Fruit fly (Drosophila melanogaster) whole organism, embryonic: ENCODE measurements around the gene prd1.

Experiments used
- Adf1 ChIP-seq: fragments of 200-800 bp; sonication (Bioruptor generic); IDR thresholded peaks from 2 replicates; pipeline ENCODE4 v1.3.6; 2022; ENCODE audit warnings: missing biosample characterization, missing genetic modification characterization
- CG10366 ChIP-seq: fragments of 200-800 bp; sonication (Bioruptor generic); IDR thresholded peaks from 2 replicates; pipeline ENCODE4 v1.3.6; 2022; ENCODE audit warnings: missing biosample characterization, missing genetic modification characterization
- CG10654 ChIP-seq: fragments of 200-800 bp; sonication (Bioruptor generic); optimal IDR thresholded peaks from 2 replicates; lab custom pipeline; 2016; ENCODE audit warnings: missing biosample characterization, missing genetic modification characterization
- CG11398 ChIP-seq: fragments of 200-800 bp; sonication (Bioruptor generic); optimal IDR thresholded peaks from 2 replicates; lab custom pipeline; 2016; ENCODE audit warnings: missing biosample characterization, missing genetic modification characterization
- CG11560 ChIP-seq: fragments of 200-800 bp; sonication (Bioruptor generic); IDR thresholded peaks from 3 replicates; pipeline ENCODE4 v1.3.6; 2022; ENCODE audit warnings: missing biosample characterization, missing genetic modification characterization
- CG12236 ChIP-seq: fragments of 200-800 bp; sonication (Bioruptor generic); optimal IDR thresholded peaks from 2 replicates; lab custom pipeline; 2016; ENCODE audit warnings: missing biosample characterization, missing genetic modification characterization
- CG13287 ChIP-seq: fragments of 200-800 bp; sonication (Bioruptor generic); IDR thresholded peaks from 2 replicates; pipeline ENCODE4 v1.3.6; 2022; ENCODE audit warnings: missing biosample characterization, missing genetic modification characterization; ENCODE audit not compliant: partially characterized antibody
- CG15073 ChIP-seq: fragments of 200-800 bp; sonication (Bioruptor generic); optimal IDR thresholded peaks from 2 replicates; lab custom pipeline; 2016; ENCODE audit warnings: missing biosample characterization, missing genetic modification characterization
- CG1602 ChIP-seq: fragments of 200-800 bp; sonication (Bioruptor generic); optimal IDR thresholded peaks from 3 replicates; lab custom pipeline; 2016; ENCODE audit warnings: missing biosample characterization, missing genetic modification characterization
- CG16815 ChIP-seq: fragments of 200-800 bp; sonication (Bioruptor generic); optimal IDR thresholded peaks from 3 replicates; lab custom pipeline; 2017; ENCODE audit warnings: missing biosample characterization, mild to moderate bottlenecking, missing genetic modification characterization
- CG17186 ChIP-seq: fragments of 200-800 bp; sonication (Bioruptor generic); optimal IDR thresholded peaks from 3 replicates; lab custom pipeline; 2017; ENCODE audit warnings: missing biosample characterization, missing genetic modification reagents, missing genetic modification characterization
- CG17359 ChIP-seq: fragments of 200-800 bp; sonication (Bioruptor generic); optimal IDR thresholded peaks from 3 replicates; lab custom pipeline; 2018; ENCODE audit warnings: missing biosample characterization, mild to moderate bottlenecking, missing genetic modification characterization, moderate library complexity
- CG18011 ChIP-seq: fragments of 200-800 bp; sonication (Bioruptor generic); optimal IDR thresholded peaks from 2 replicates; lab custom pipeline; 2017; ENCODE audit warnings: missing biosample characterization, missing genetic modification characterization, mild to moderate bottlenecking, moderate library complexity, missing genotype
- CG18764 ChIP-seq: fragments of 200-800 bp; sonication (Bioruptor generic); optimal IDR thresholded peaks from 3 replicates; lab custom pipeline; 2016; ENCODE audit warnings: missing biosample characterization, missing genetic modification characterization
- CG2889 ChIP-seq: fragments of 200-800 bp; sonication (Bioruptor generic); IDR thresholded peaks from 3 replicates; pipeline ENCODE4 v1.3.6; 2022; ENCODE audit warnings: missing biosample characterization, missing genetic modification characterization
- CG30431 ChIP-seq: fragments of 200-800 bp; sonication (Bioruptor generic); optimal IDR thresholded peaks from 2 replicates; lab custom pipeline; 2017; ENCODE audit warnings: missing biosample characterization, missing genetic modification characterization
- CG31365 ChIP-seq: fragments of 200-800 bp; sonication (Bioruptor generic); optimal IDR thresholded peaks from 2 replicates; lab custom pipeline; 2018; ENCODE audit warnings: missing biosample characterization, mild to moderate bottlenecking, missing genetic modification characterization
- CG4360 ChIP-seq: fragments of 200-800 bp; sonication (Bioruptor generic); IDR thresholded peaks from 2 replicates; pipeline ENCODE4 v1.3.6; 2022; ENCODE audit warnings: missing biosample characterization, missing genetic modification characterization
- CG6272 ChIP-seq: fragments of 200-800 bp; sonication (Bioruptor generic); IDR thresholded peaks from 2 replicates; pipeline ENCODE4 v1.3.6; 2022; ENCODE audit warnings: missing biosample characterization, missing genetic modification characterization
- CG6791 ChIP-seq: fragments of 200-800 bp; sonication (Bioruptor generic); IDR thresholded peaks from 3 replicates; pipeline ENCODE4 v1.3.6; 2022; ENCODE audit warnings: missing biosample characterization, missing genetic modification characterization; ENCODE audit not compliant: partially characterized antibody
- D19A ChIP-seq: fragments of 200-800 bp; optimal IDR thresholded peaks from 3 replicates; lab custom pipeline; 2019; ENCODE audit warnings: missing biosample characterization, mild to moderate bottlenecking, missing genetic modification characterization, moderate library complexity
- Deaf1 ChIP-seq: fragments of 200-800 bp; optimal IDR thresholded peaks from 3 replicates; lab custom pipeline; 2019; ENCODE audit warnings: missing biosample characterization, mild to moderate bottlenecking, missing genetic modification characterization, moderate library complexity
- Dip3 ChIP-seq: fragments of 200-800 bp; sonication (Bioruptor generic); optimal IDR thresholded peaks from 3 replicates; lab custom pipeline; 2016; ENCODE audit warnings: missing biosample characterization, missing genetic modification characterization
- HLH3B ChIP-seq: fragments of 200-800 bp; sonication (Bioruptor generic); IDR thresholded peaks from 2 replicates; pipeline ENCODE4 v1.3.6; 2022; ENCODE audit warnings: missing biosample characterization, missing genetic modification characterization
- Hand ChIP-seq: fragments of 200-800 bp; sonication (Bioruptor generic); optimal IDR thresholded peaks from 2 replicates; lab custom pipeline; 2017; ENCODE audit warnings: mild to moderate bottlenecking, missing biosample characterization, missing genetic modification reagents, missing genetic modification characterization
- Hr51 ChIP-seq, 2 experiments: fragments of 200-800 bp; sonication (Bioruptor generic); optimal IDR thresholded peaks; 2 replicates in 1 of 2; 3 replicates in 1 of 2; lab custom pipeline; 2016 to 2018; ENCODE audit warnings: missing biosample characterization in 2 of 2, missing genetic modification characterization in 2 of 2, mild to moderate bottlenecking in 1 of 2, moderate library complexity in 1 of 2
- Mad ChIP-seq: fragments of 200-800 bp; sonication (Bioruptor generic); optimal IDR thresholded peaks from 2 replicates; lab custom pipeline; 2016; ENCODE audit warnings: missing biosample characterization, missing genetic modification characterization
- Mrtf ChIP-seq: fragments of 200-800 bp; sonication (Bioruptor generic); IDR thresholded peaks from 3 replicates; pipeline ENCODE4 v1.3.6; 2022; ENCODE audit warnings: missing biosample characterization, missing genetic modification characterization
- Nf-YB ChIP-seq: fragments of 200-800 bp; sonication (Bioruptor generic); optimal IDR thresholded peaks from 3 replicates; lab custom pipeline; 2019; ENCODE audit warnings: missing biosample characterization, mild to moderate bottlenecking, missing genetic modification characterization, moderate library complexity
- Opbp ChIP-seq: fragments of 200-800 bp; sonication (Bioruptor generic); IDR thresholded peaks from 3 replicates; pipeline ENCODE4 v1.3.6; 2022; ENCODE audit warnings: missing biosample characterization, missing genetic modification characterization; ENCODE audit not compliant: partially characterized antibody
- Side ChIP-seq: fragments of 200-800 bp; sonication (Bioruptor generic); optimal IDR thresholded peaks from 2 replicates; lab custom pipeline; 2016; ENCODE audit warnings: missing biosample characterization, missing genetic modification characterization
- Sry-β ChIP-seq: fragments of 200-800 bp; sonication (Bioruptor generic); optimal IDR thresholded peaks from 2 replicates; lab custom pipeline; 2018; ENCODE audit warnings: missing biosample characterization, mild to moderate bottlenecking, missing genetic modification characterization, moderate library complexity
- TFAM ChIP-seq: fragments of 200-800 bp; sonication (Bioruptor generic); optimal IDR thresholded peaks from 2 replicates; lab custom pipeline; 2017; ENCODE audit warnings: missing biosample characterization, missing genetic modification characterization, inconsistent platforms
- al ChIP-seq: fragments of 200-800 bp; sonication (Bioruptor generic); IDR thresholded peaks from 2 replicates; pipeline ENCODE4 v1.3.6; 2022; ENCODE audit warnings: missing biosample characterization, missing genetic modification characterization
- bbx ChIP-seq: fragments of 200-800 bp; sonication (Bioruptor generic); IDR thresholded peaks from 2 replicates; pipeline ENCODE4 v1.3.6; 2022; ENCODE audit warnings: missing biosample characterization, missing genetic modification characterization; ENCODE audit not compliant: partially characterized antibody
- bowl ChIP-seq: fragments of 200-800 bp; sonication (Bioruptor generic); IDR thresholded peaks from 2 replicates; pipeline ENCODE4 v1.3.6; 2022; ENCODE audit warnings: missing biosample characterization, missing genetic modification characterization
- cas ChIP-seq: fragments of 200-800 bp; sonication (Bioruptor generic); IDR thresholded peaks from 2 replicates; pipeline ENCODE4 v1.3.6; 2022; ENCODE audit warnings: missing biosample characterization, missing genetic modification characterization
- croc ChIP-seq: fragments of 200-800 bp; sonication (Bioruptor generic); conservative IDR thresholded peaks from 3 replicates; pipeline ENCODE4 v1.3.6; 2022; ENCODE audit warnings: missing biosample characterization, missing genetic modification characterization
- gcm ChIP-seq: fragments of 200-800 bp; sonication (Bioruptor generic); optimal IDR thresholded peaks from 2 replicates; lab custom pipeline; 2019; ENCODE audit warnings: missing biosample characterization, mild to moderate bottlenecking, missing genetic modification characterization, moderate library complexity
- gsb ChIP-seq: fragments of 200-800 bp; sonication (Bioruptor generic); IDR thresholded peaks from 2 replicates; pipeline ENCODE4 v1.3.6; 2022; ENCODE audit warnings: missing biosample characterization, missing genetic modification characterization
- hkb ChIP-seq, 2 experiments: fragments of 200-800 bp in 1 of 2; fragments of >200 bp in 1 of 2; sonication (Bioruptor generic) in 1 of 2; IDR thresholded peaks in 1 of 2; optimal IDR thresholded peaks in 1 of 2; 2 replicates each; pipeline versions ENCODE4 v1.3.6 to Lab custom; 2017 to 2022; ENCODE audit warnings: missing biosample characterization in 1 of 2, missing genetic modification characterization in 1 of 2
- odd ChIP-seq: fragments of 200-800 bp; sonication (Bioruptor generic); optimal IDR thresholded peaks from 2 replicates; lab custom pipeline; 2017; ENCODE audit warnings: missing biosample characterization, mild to moderate bottlenecking, missing genetic modification characterization
- p53 ChIP-seq: fragments of 200-800 bp; sonication (Bioruptor generic); optimal IDR thresholded peaks from 2 replicates; lab custom pipeline; 2016; ENCODE audit warnings: missing biosample characterization, missing genetic modification characterization
- pho ChIP-seq: fragments of 200-800 bp; sonication (Bioruptor generic); optimal IDR thresholded peaks from 2 replicates; lab custom pipeline; 2016; ENCODE audit warnings: missing biosample characterization, missing genetic modification characterization
- pita ChIP-seq: fragments of 200-800 bp; sonication (Bioruptor generic); optimal IDR thresholded peaks from 2 replicates; lab custom pipeline; 2017; ENCODE audit warnings: missing biosample characterization, mild to moderate bottlenecking, missing genetic modification characterization
- sim ChIP-seq: fragments of 200-800 bp; sonication (Bioruptor generic); IDR thresholded peaks from 2 replicates; pipeline ENCODE4 v1.3.6; 2022; ENCODE audit warnings: missing biosample characterization, missing genetic modification characterization
- sug ChIP-seq: fragments of 200-800 bp; optimal IDR thresholded peaks from 2 replicates; lab custom pipeline; 2019; ENCODE audit warnings: missing biosample characterization, mild to moderate bottlenecking, missing genetic modification characterization, moderate library complexity
- tap ChIP-seq: fragments of 200-800 bp; optimal IDR thresholded peaks from 3 replicates; lab custom pipeline; 2019; ENCODE audit warnings: missing biosample characterization, mild to moderate bottlenecking, missing genetic modification characterization, moderate library complexity
- trh ChIP-seq: fragments of 200-800 bp; sonication (Bioruptor generic); optimal IDR thresholded peaks from 2 replicates; lab custom pipeline; 2016; ENCODE audit warnings: missing biosample characterization, missing genetic modification characterization
- tup ChIP-seq: fragments of 200-800 bp; sonication (Bioruptor generic); optimal IDR thresholded peaks from 2 replicates; lab custom pipeline; 2016; ENCODE audit warnings: missing biosample characterization, mild to moderate bottlenecking, missing genetic modification characterization, moderate library complexity
- tx ChIP-seq: fragments of 200-800 bp; sonication (Bioruptor generic); optimal IDR thresholded peaks from 2 replicates; lab custom pipeline; 2016; ENCODE audit warnings: missing biosample characterization, missing genetic modification characterization
- zf30C ChIP-seq: fragments of 200-800 bp; sonication (Bioruptor generic); optimal IDR thresholded peaks from 3 replicates; lab custom pipeline; 2018; ENCODE audit warnings: missing biosample characterization, mild to moderate bottlenecking, missing genetic modification characterization

prd1 gene

DNA sequence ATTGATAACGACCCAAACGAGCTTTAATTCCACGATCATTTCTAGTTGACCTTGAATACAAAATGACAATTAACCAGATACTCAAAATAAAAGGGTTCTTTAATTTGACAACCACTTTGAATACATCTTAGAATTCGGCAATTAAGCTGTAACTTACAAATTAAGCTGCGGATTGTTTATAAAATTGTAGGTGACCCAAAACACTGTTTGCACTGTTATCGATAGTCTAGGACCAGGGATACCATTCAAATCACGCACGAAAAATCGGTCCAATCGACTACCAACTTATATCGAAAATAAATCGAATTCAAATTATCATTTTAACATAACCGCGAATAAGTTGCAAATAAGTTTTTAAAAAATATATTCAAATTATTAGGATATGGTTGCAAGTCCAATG, 35.5 kb upstream of the prd1 start, which contains the start of gene Kyat (continued):
- TF ChIP-seq CG10654 (GFP tag; lab: Kevin White, UChicago) (no peak), Nf-YB (GFP tag; lab: Kevin White, UChicago) (no peak), CG17186 (GFP tag; lab: Kevin White, UChicago) (peak; percentile 4), CG2889 (GFP tag; lab: Robert Waterston, UW) (no peak), CG4360 (GFP tag; lab: Robert Waterston, UW) (no peak), Side (GFP tag; lab: Kevin White, UChicago) (no peak), cas (GFP tag; lab: Robert Waterston, UW) (no peak; the same call in 1 of the 2 replicates), CG12236 (GFP tag; lab: Kevin White, UChicago) (no peak), CG31365 (no peak), p53 (GFP tag; lab: Kevin White, UChicago) (no peak), Hand (GFP tag; lab: Kevin White, UChicago) (no peak), tap (tag; lab: Kevin White, UChicago) (no peak), croc (GFP tag; lab: Robert Waterston, UW) (no peak), CG11398 (GFP tag; lab: Kevin White, UChicago) (no peak), odd (GFP tag; lab: Kevin White, UChicago) (no peak), CG6272 (GFP tag; lab: Robert Waterston, UW) (no peak), tx (GFP tag; lab: Kevin White, UChicago) (no peak), CG10366 (no peak), CG15073 (no peak), Hr51 (GFP tag; optimal IDR thresholded peaks at IDR 0.05; lab: Kevin White, UChicago) (no peak), hkb (optimal IDR thresholded peaks at IDR 0.05; lab: Kevin White, UChicago) (no peak), hkb (GFP tag; IDR thresholded peaks at IDR 0.05; lab: Robert Waterston, UW) (no peak), CG1602 (GFP tag; lab: Kevin White, UChicago) (no peak), bowl (GFP tag; lab: Robert Waterston, UW) (no peak), Mrtf (GFP tag; lab: Robert Waterston, UW) (no peak), Opbp (GFP tag; lab: Robert Waterston, UW) (peak; percentile 97), gsb (GFP tag; lab: Robert Waterston, UW) (no peak), sug (tag; lab: Kevin White, UChicago) (peak; percentile 29), bbx (GFP tag; lab: Robert Waterston, UW) (peak; percentile 99), sim (GFP tag; lab: Robert Waterston, UW) (no peak), CG17359 (tag; lab: Kevin White, UChicago) (no peak), al (GFP tag; lab: Robert Waterston, UW) (no peak), Sry-β (GFP tag; lab: Kevin White, UChicago) (no peak), CG18764 (GFP tag; lab: Kevin White, UChicago) (no peak), D19A (tag; lab: Kevin White, UChicago) (no peak), tup (GFP tag; lab: Kevin White, UChicago) (no peak), pita (GFP tag; lab: Kevin White, UChicago) (no peak), CG30431 (no peak), pho (GFP tag; lab: Kevin White, UChicago) (no peak), CG6791 (GFP tag; lab: Robert Waterston, UW) (peak; percentile 98), CG16815 (GFP tag; lab: Kevin White, UChicago) (no peak), gcm (no peak), Deaf1 (no peak), CG13287 (GFP tag; lab: Robert Waterston, UW) (peak; percentile 99), Mad (GFP tag; lab: Kevin White, UChicago) (no peak), trh (no peak), TFAM (GFP tag; lab: Kevin White, UChicago) (no peak), zf30C (GFP tag; lab: Kevin White, UChicago) (no peak), CG11560 (tag; lab: Robert Waterston, UW) (no peak), Adf1 (GFP tag; lab: Robert Waterston, UW) (no peak), Dip3 (GFP tag; lab: Kevin White, UChicago) (no peak), HLH3B (no peak), CG18011 (GFP tag; lab: Kevin White, UChicago) (no peak)
